Worm (Caenorhabditis elegans) whole organism, L1 larva: ENCODE data around the gene dnsn-1.

Experiments used
- C16A3.4 ChIP-seq: fragments of 150-350 bp; optimal IDR thresholded peaks from 2 replicates; lab custom pipeline; 2014; ENCODE audit warnings: missing biosample characterization, missing genetic modification characterization
- alr-1 ChIP-seq: fragments of 200-800 bp; sonication (Bioruptor generic); optimal IDR thresholded peaks from 2 replicates; lab custom pipeline; 2018; ENCODE audit warnings: borderline replicate concordance, mild to moderate bottlenecking, missing genetic modification characterization, missing compliant biosample characterization
- blmp-1 ChIP-seq: fragments of 150-350 bp; optimal IDR thresholded peaks from 2 replicates; lab custom pipeline; 2014; ENCODE audit warnings: missing biosample characterization, missing genetic modification characterization
- ceh-63 ChIP-seq: fragments of 200-800 bp; sonication (Bioruptor generic); optimal IDR thresholded peaks from 2 replicates; lab custom pipeline; 2018; ENCODE audit warnings: mild to moderate bottlenecking, missing genetic modification characterization, missing compliant biosample characterization
- ceh-82 ChIP-seq, 3 experiments: fragments of 150-350 bp in 1 of 3; sonication (generic microtip) in 2 of 3; optimal IDR thresholded peaks; 2 replicates each; lab custom pipeline; 2014 to 2017; ENCODE audit warnings: missing biosample characterization in 3 of 3, missing genetic modification characterization in 3 of 3
- ceh-88 ChIP-seq: fragments of 200-800 bp; sonication (Bioruptor generic); IDR thresholded peaks from 2 replicates; pipeline ENCODE4 v1.3.6; 2022; ENCODE audit warnings: missing genetic modification characterization, missing compliant biosample characterization
- ces-1 ChIP-seq: fragments of 150-350 bp; optimal IDR thresholded peaks from 2 replicates; lab custom pipeline; 2014; ENCODE audit warnings: missing biosample characterization, missing genetic modification reagents, missing genetic modification characterization
- dpl-1 ChIP-seq, 3 experiments: fragments of 150-350 bp in 2 of 3; sonication (generic microtip) in 1 of 3; optimal IDR thresholded peaks; 2 replicates each; lab custom pipeline; 2014 to 2017; ENCODE audit warnings: missing biosample characterization in 3 of 3, missing genetic modification characterization in 3 of 3, missing genetic modification reagents in 3 of 3
- efl-1 ChIP-seq, 4 experiments: fragments of 150-350 bp; optimal IDR thresholded peaks in 3 of 4; peaks in 1 of 4; 1 replicate in 1 of 4; 2 replicates in 3 of 4; lab custom pipeline; 2014; ENCODE audit warnings: missing biosample characterization in 2 of 4, missing genetic modification characterization in 2 of 4, missing genetic modification reagents in 2 of 4
- egl-13 ChIP-seq: sonication (generic microtip); optimal IDR thresholded peaks from 2 replicates; lab custom pipeline; 2016; ENCODE audit warnings: missing genotype, missing genetic modification reagents, missing genetic modification characterization, missing compliant biosample characterization
- elt-2 ChIP-seq: sonication (generic microtip); optimal IDR thresholded peaks from 2 replicates; lab custom pipeline; 2016; ENCODE audit warnings: missing genetic modification characterization, mild to moderate bottlenecking, inconsistent platforms, missing compliant biosample characterization, missing genetic modification reagents
- ets-5 ChIP-seq: fragments of 200-800 bp; sonication (Bioruptor generic); IDR thresholded peaks from 2 replicates; pipeline ENCODE4 v1.3.6; 2022; ENCODE audit warnings: missing genetic modification characterization, missing compliant biosample characterization
- fkh-10 ChIP-seq: sonication (generic microtip); optimal IDR thresholded peaks from 2 replicates; lab custom pipeline; 2017; ENCODE audit warnings: missing biosample characterization, missing genetic modification reagents, missing genetic modification characterization
- fkh-8 ChIP-seq: sonication (generic microtip); optimal IDR thresholded peaks from 2 replicates; lab custom pipeline; 2016; ENCODE audit warnings: mild to moderate bottlenecking, missing genetic modification characterization, missing compliant biosample characterization
- grh-1 ChIP-seq: fragments of 200-800 bp; sonication (Bioruptor generic); IDR thresholded peaks from 2 replicates; pipeline ENCODE4 v1.3.6; 2022; ENCODE audit warnings: missing genetic modification reagents, missing genetic modification characterization, missing compliant biosample characterization
- hlh-4 ChIP-seq: sonication (generic microtip); optimal IDR thresholded peaks from 2 replicates; lab custom pipeline; 2016; ENCODE audit warnings: mild to moderate bottlenecking, missing genetic modification characterization, missing compliant biosample characterization
- hpl-2 ChIP-seq: fragments of 150-350 bp; optimal IDR thresholded peaks from 2 replicates; lab custom pipeline; 2014; ENCODE audit warnings: missing biosample characterization, missing genetic modification reagents, missing genetic modification characterization
- irx-1 ChIP-seq: sonication (generic microtip); optimal IDR thresholded peaks from 2 replicates; lab custom pipeline; 2016; ENCODE audit warnings: missing genetic modification characterization, missing compliant biosample characterization
- lin-14 ChIP-seq: fragments of 200-800 bp; sonication (Bioruptor generic); optimal IDR thresholded peaks from 2 replicates; lab custom pipeline; 2018; ENCODE audit warnings: mild to moderate bottlenecking, missing genetic modification characterization, moderate library complexity, missing compliant biosample characterization
- lin-15B ChIP-seq: fragments of 150-350 bp; sonication (generic microtip); optimal IDR thresholded peaks from 3 replicates; lab custom pipeline; 2014; ENCODE audit warnings: missing biosample characterization, missing genetic modification characterization
- lin-35 ChIP-seq, 2 experiments: fragments of 150-350 bp; optimal IDR thresholded peaks; 2 replicates each; lab custom pipeline; 2014; ENCODE audit warnings: missing biosample characterization in 2 of 2, missing genetic modification characterization in 2 of 2, missing genetic modification reagents in 2 of 2
- lin-39 ChIP-seq: fragments of 150-350 bp; optimal IDR thresholded peaks from 2 replicates; lab custom pipeline; 2014; ENCODE audit warnings: missing biosample characterization, missing genetic modification reagents, missing genetic modification characterization
- lir-3 ChIP-seq: sonication (generic microtip); optimal IDR thresholded peaks from 2 replicates; lab custom pipeline; 2016; ENCODE audit warnings: mild to moderate bottlenecking, missing genetic modification characterization, moderate library complexity, missing compliant biosample characterization; ENCODE audit not compliant: poor library complexity
- lsy-2 ChIP-seq, 2 experiments: fragments of 150-350 bp; optimal IDR thresholded peaks; 2 replicates each; lab custom pipeline; 2014; ENCODE audit warnings: missing biosample characterization in 2 of 2, missing genetic modification characterization in 2 of 2
- mep-1 ChIP-seq: fragments of 150-350 bp; optimal IDR thresholded peaks from 2 replicates; lab custom pipeline; 2014; ENCODE audit warnings: missing biosample characterization, missing genetic modification characterization
- nhr-19 ChIP-seq: fragments of 200-800 bp; sonication (Bioruptor generic); conservative IDR thresholded peaks from 2 replicates; pipeline ENCODE4 v1.3.6; 2022; ENCODE audit warnings: missing genetic modification characterization, missing compliant biosample characterization
- nhr-20 ChIP-seq: sonication (generic microtip); optimal IDR thresholded peaks from 2 replicates; lab custom pipeline; 2016; ENCODE audit warnings: mild to moderate bottlenecking, missing genetic modification characterization, missing compliant biosample characterization
- nhr-237 ChIP-seq: fragments of 150-350 bp; optimal IDR thresholded peaks from 2 replicates; lab custom pipeline; 2014; ENCODE audit warnings: missing biosample characterization, missing genetic modification characterization
- nhr-28 ChIP-seq: fragments of 150-350 bp; optimal IDR thresholded peaks from 2 replicates; lab custom pipeline; 2014; ENCODE audit warnings: missing biosample characterization, missing genetic modification characterization
- nhr-47 ChIP-seq: sonication (generic microtip); optimal IDR thresholded peaks from 2 replicates; lab custom pipeline; 2016; ENCODE audit warnings: mild to moderate bottlenecking, missing genetic modification characterization, moderate library complexity, missing compliant biosample characterization
- pqm-1 ChIP-seq: sonication (generic microtip); optimal IDR thresholded peaks from 3 replicates; lab custom pipeline; 2017; ENCODE audit warnings: missing biosample characterization, missing genetic modification characterization
- snu-23 ChIP-seq: sonication (generic microtip); optimal IDR thresholded peaks from 2 replicates; lab custom pipeline; 2016; ENCODE audit warnings: missing genetic modification characterization, missing compliant biosample characterization
- sox-4 ChIP-seq: sonication (generic microtip); optimal IDR thresholded peaks from 2 replicates; lab custom pipeline; 2016; ENCODE audit warnings: missing genetic modification characterization, missing compliant biosample characterization
- sptf-1 ChIP-seq: fragments of 150-350 bp; optimal IDR thresholded peaks from 2 replicates; lab custom pipeline; 2014; ENCODE audit warnings: missing biosample characterization, missing genetic modification characterization
- swsn-7 ChIP-seq: sonication (generic microtip); optimal IDR thresholded peaks from 2 replicates; lab custom pipeline; 2016; ENCODE audit warnings: missing genetic modification characterization, missing compliant biosample characterization
- tbx-2 ChIP-seq: sonication (generic microtip); optimal IDR thresholded peaks from 2 replicates; lab custom pipeline; 2016; ENCODE audit warnings: missing genetic modification characterization, missing compliant biosample characterization
- unc-98 ChIP-seq: fragments of 200-800 bp; sonication (Bioruptor generic); IDR thresholded peaks from 2 replicates; pipeline ENCODE4 v1.3.6; 2022; ENCODE audit warnings: missing genetic modification characterization, missing compliant biosample characterization
- vab-15 ChIP-seq: sonication (generic microtip); optimal IDR thresholded peaks from 2 replicates; lab custom pipeline; 2017; ENCODE audit warnings: missing genotype, mild to moderate bottlenecking, missing genetic modification characterization, missing compliant biosample characterization
- xbp-1 ChIP-seq: sonication (generic microtip); optimal IDR thresholded peaks from 2 replicates; lab custom pipeline; 2016; ENCODE audit warnings: missing genetic modification characterization, missing compliant biosample characterization
- zip-4 ChIP-seq: fragments of 200-800 bp; sonication (Bioruptor generic); optimal IDR thresholded peaks from 2 replicates; lab custom pipeline; 2018; ENCODE audit warnings: mild to moderate bottlenecking, missing genetic modification characterization, moderate library complexity, missing compliant biosample characterization

The dnsn-1 gene

ce11 chrII:401211-401610, 9.5 kb downstream of the dnsn-1 start:
- peak in 1 of 2 experiments; percentile 4 for TF ChIP-seq lsy-2 (tag; optimal IDR thresholded peaks at IDR 0.05; lab: Kevin White, UChicago)
- TF ChIP-seq grh-1 (GFP tag; lab: Robert Waterston, UW), result no peak
- TF ChIP-seq nhr-28 (tag; lab: Kevin White, UChicago), result no peak
- no peak for TF ChIP-seq C16A3.4 (tag; lab: Kevin White, UChicago)
- peak; percentile 45 for TF ChIP-seq fkh-10 (GFP tag; lab: Kevin White, UChicago)
- TF ChIP-seq ceh-82 (tag; optimal IDR thresholded peaks at IDR 0.05; lab: Kevin White, UChicago), result peak in 1 of 3 experiments; percentile 51
- peak in 1 of 2 experiments; percentile 22 for TF ChIP-seq efl-1 (optimal IDR thresholded peaks at IDR 0.05; lab: Kevin White, UChicago)
- TF ChIP-seq efl-1 (GFP tag; optimal IDR thresholded peaks at IDR 0.05 in 1 of 2; lab: Kevin White, UChicago), result peak in 1 of 2 experiments; percentile 70
- peak; percentile 31 for TF ChIP-seq nhr-47 (tag; lab: Kevin White, UChicago)
- TF ChIP-seq egl-13 (tag; lab: Kevin White, UChicago), result no peak
- TF ChIP-seq ces-1 (GFP tag; lab: Kevin White, UChicago), result no peak
- TF ChIP-seq lin-35 (GFP tag; optimal IDR thresholded peaks at IDR 0.05; lab: Kevin White, UChicago), result peak in 1 of 2 experiments; percentile 26
- peak; percentile 26 for TF ChIP-seq mep-1
- TF ChIP-seq snu-23 (GFP tag; lab: Kevin White, UChicago), result peak; percentile 28
- TF ChIP-seq fkh-8 (tag; lab: Kevin White, UChicago), result peak; percentile 53
- peak; percentile 26 for TF ChIP-seq swsn-7
- peak in 1 of 3 experiments; percentile 39 for TF ChIP-seq dpl-1 (GFP tag; optimal IDR thresholded peaks at IDR 0.05; lab: Kevin White, UChicago)
- no peak for TF ChIP-seq nhr-19
- TF ChIP-seq hpl-2 (GFP tag; lab: Kevin White, UChicago), result no peak
- TF ChIP-seq tbx-2, result peak; percentile 19
- no peak for TF ChIP-seq lir-3 (tag; lab: Kevin White, UChicago)
- peak; percentile 77 for TF ChIP-seq lin-14 (GFP tag; lab: Kevin White, UChicago)

- TF ChIP-seq irx-1 (tag; lab: Kevin White, UChicago) (no peak), ceh-88 (no peak), efl-1 (optimal IDR thresholded peaks at IDR 0.05; lab: Kevin White, UChicago) (no peak), efl-1 (GFP tag; optimal IDR thresholded peaks at IDR 0.05 in 1 of 2; lab: Kevin White, UChicago) (peak in 1 of 2 experiments; percentile 80), ets-5 (GFP tag; lab: Robert Waterston, UW) (no peak)
These were observed 10.6 kb downstream of the dnsn-1 start for ce11 chrII:400167-400566.

ce11 chrII:399321-399720, 11.4 kb downstream of the dnsn-1 start, which contains the start of gene C03H5.6:
TSS of gene C03H5.6 (minus strand) at chrII:399421.
- TF ChIP-seq xbp-1 (tag; lab: Kevin White, UChicago), result no peak
- TF ChIP-seq sptf-1 (tag; lab: Kevin White, UChicago), result no peak
- no peak for TF ChIP-seq lin-39 (tag; lab: Kevin White, UChicago)
- TF ChIP-seq ets-5 (GFP tag; lab: Robert Waterston, UW), result no peak
- no peak for TF ChIP-seq nhr-20 (tag; lab: Kevin White, UChicago)

ce11 chrII:388533-388932, 22.2 kb downstream of the dnsn-1 start, which contains the start of gene nstp-4:
TSS of gene nstp-4 (plus strand) at chrII:388833.
- no peak for TF ChIP-seq ceh-63 (GFP tag; lab: Kevin White, UChicago)
- no peak for TF ChIP-seq alr-1 (tag; lab: Kevin White, UChicago)
- no peak for TF ChIP-seq sox-4
- no peak for TF ChIP-seq lin-15B (tag; lab: Kevin White, UChicago)
- TF ChIP-seq blmp-1 (tag; lab: Kevin White, UChicago), result no peak
- TF ChIP-seq elt-2, result no peak
- no peak for TF ChIP-seq zip-4 (GFP tag; lab: Kevin White, UChicago)
- TF ChIP-seq swsn-7, result no peak
- TF ChIP-seq pqm-1 (tag; lab: Kevin White, UChicago), result no peak
- TF ChIP-seq grh-1 (GFP tag; lab: Robert Waterston, UW), result no peak
- TF ChIP-seq hlh-4 (tag; lab: Kevin White, UChicago), result no peak
- TF ChIP-seq nhr-237 (tag; lab: Kevin White, UChicago), result no peak
- TF ChIP-seq unc-98 (GFP tag; lab: Robert Waterston, UW), result no peak
- TF ChIP-seq irx-1 (tag; lab: Kevin White, UChicago), result no peak
- TF ChIP-seq vab-15, result no peak
- TF ChIP-seq nhr-28 (tag; lab: Kevin White, UChicago), result no peak
- TF ChIP-seq, all 84 proteins: peak for 0
